Fruit fly (Drosophila melanogaster) whole organism, embryonic: ENCODE data around the gene Vha55.

Source experiments
- Bgb ChIP-seq: fragments of 200-800 bp; sonication (Bioruptor generic); IDR thresholded peaks from 2 replicates; pipeline ENCODE4 v1.3.6; 2022; ENCODE audit warnings: missing biosample characterization, missing genetic modification characterization; ENCODE audit not compliant: partially characterized antibody
- Blimp-1 ChIP-seq: fragments of 200-800 bp; sonication (Bioruptor generic); optimal IDR thresholded peaks from 3 replicates; lab custom pipeline; 2018; ENCODE audit warnings: missing biosample characterization, missing genetic modification characterization, mild to moderate bottlenecking, moderate library complexity, missing genetic modification reagents
- CG10543 ChIP-seq: fragments of 200-800 bp; sonication (Bioruptor generic); optimal IDR thresholded peaks from 3 replicates; lab custom pipeline; 2017; ENCODE audit warnings: missing biosample characterization, mild to moderate bottlenecking, missing genetic modification characterization, moderate library complexity
- CG11085 ChIP-seq: fragments of 200-800 bp; sonication (Bioruptor generic); IDR thresholded peaks from 2 replicates; pipeline ENCODE4 v1.3.6; 2022; ENCODE audit warnings: missing biosample characterization, missing genetic modification characterization
- CG11695 ChIP-seq: fragments of 200-800 bp; sonication (Bioruptor generic); IDR thresholded peaks from 3 replicates; pipeline ENCODE4 v1.3.6; 2022; ENCODE audit warnings: missing biosample characterization, missing genetic modification characterization
- CG12155 ChIP-seq: fragments of 200-800 bp; sonication (Bioruptor generic); optimal IDR thresholded peaks from 3 replicates; lab custom pipeline; 2016; ENCODE audit warnings: missing biosample characterization, missing genetic modification characterization
- CG13296 ChIP-seq: fragments of 200-800 bp; sonication (Bioruptor generic); optimal IDR thresholded peaks from 3 replicates; lab custom pipeline; 2018; ENCODE audit warnings: missing biosample characterization, mild to moderate bottlenecking, missing genetic modification characterization
- CG13424 ChIP-seq: fragments of 200-800 bp; sonication (Bioruptor generic); optimal IDR thresholded peaks from 2 replicates; lab custom pipeline; 2019; ENCODE audit warnings: missing biosample characterization, mild to moderate bottlenecking, missing genetic modification characterization, moderate library complexity
- CG15601 ChIP-seq: fragments of 200-800 bp; sonication (Bioruptor generic); optimal IDR thresholded peaks from 3 replicates; lab custom pipeline; 2019; ENCODE audit warnings: missing biosample characterization, mild to moderate bottlenecking, missing genetic modification characterization, moderate library complexity
- CG2678 ChIP-seq: fragments of 200-800 bp; sonication (Bioruptor generic); optimal IDR thresholded peaks from 3 replicates; lab custom pipeline; 2019; ENCODE audit warnings: missing biosample characterization, mild to moderate bottlenecking, missing genetic modification characterization, moderate library complexity
- CG3838 ChIP-seq: fragments of 200-800 bp; sonication (Bioruptor generic); optimal IDR thresholded peaks from 3 replicates; lab custom pipeline; 2016; ENCODE audit warnings: missing biosample characterization, missing genetic modification characterization
- CG3995 ChIP-seq: fragments of 200-800 bp; sonication (Bioruptor generic); optimal IDR thresholded peaks from 3 replicates; lab custom pipeline; 2016; ENCODE audit warnings: missing biosample characterization, missing genetic modification characterization
- CG4820 ChIP-seq: fragments of 200-800 bp; sonication (Bioruptor generic); optimal IDR thresholded peaks from 3 replicates; lab custom pipeline; 2016; ENCODE audit warnings: missing biosample characterization, missing genetic modification characterization
- CG7928 ChIP-seq: fragments of 200-800 bp; sonication (Bioruptor generic); optimal IDR thresholded peaks from 2 replicates; lab custom pipeline; 2017; ENCODE audit warnings: missing biosample characterization, mild to moderate bottlenecking, missing genetic modification characterization
- CG9817 ChIP-seq: fragments of 200-800 bp; sonication (Bioruptor generic); optimal IDR thresholded peaks from 2 replicates; lab custom pipeline; 2018; ENCODE audit warnings: missing biosample characterization, mild to moderate bottlenecking, missing genetic modification characterization, moderate library complexity
- Chrac-16 ChIP-seq: fragments of 200-800 bp; sonication (Bioruptor generic); optimal IDR thresholded peaks from 3 replicates; lab custom pipeline; 2016; ENCODE audit warnings: missing biosample characterization, missing genetic modification characterization
- Dbx ChIP-seq: fragments of 200-800 bp; sonication (Bioruptor generic); IDR thresholded peaks from 3 replicates; pipeline ENCODE4 v1.3.6; 2022; ENCODE audit warnings: missing biosample characterization, missing genetic modification characterization
- Ets65A ChIP-seq: fragments of 200-800 bp; sonication (Bioruptor generic); peaks from one replicate; lab custom pipeline; 2016; ENCODE audit warnings: missing biosample characterization, missing genetic modification characterization
- HLH3B ChIP-seq: fragments of 200-800 bp; sonication (Bioruptor generic); IDR thresholded peaks from 2 replicates; pipeline ENCODE4 v1.3.6; 2022; ENCODE audit warnings: missing biosample characterization, missing genetic modification characterization
- HLHmδ ChIP-seq: fragments of 200-800 bp; sonication (Bioruptor generic); optimal IDR thresholded peaks from 2 replicates; lab custom pipeline; 2018; ENCODE audit warnings: missing biosample characterization, mild to moderate bottlenecking, missing genetic modification characterization, moderate library complexity
- Lim3 ChIP-seq: fragments of 200-800 bp; sonication (Bioruptor generic); IDR thresholded peaks from 2 replicates; pipeline ENCODE4 v1.3.6; 2022; ENCODE audit warnings: missing biosample characterization, missing genetic modification characterization
- Med ChIP-seq: fragments of 200-800 bp; sonication (Bioruptor generic); peaks from one replicate; lab custom pipeline; 2016; ENCODE audit warnings: missing biosample characterization, missing genetic modification characterization, mild to moderate bottlenecking, inconsistent platforms, moderate library complexity
- Meics ChIP-seq: fragments of 200-800 bp; sonication (Bioruptor generic); optimal IDR thresholded peaks from 2 replicates; lab custom pipeline; 2017; ENCODE audit warnings: missing biosample characterization, mild to moderate bottlenecking, missing genetic modification characterization
- Myb ChIP-seq: fragments of 200-800 bp; sonication (Bioruptor generic); optimal IDR thresholded peaks from 2 replicates; lab custom pipeline; 2016; ENCODE audit warnings: missing biosample characterization, missing genetic modification characterization
- Ssrp ChIP-seq: fragments of 200-800 bp; sonication (Bioruptor generic); optimal IDR thresholded peaks from 2 replicates; lab custom pipeline; 2018; ENCODE audit warnings: missing biosample characterization, mild to moderate bottlenecking, missing genetic modification characterization, moderate library complexity
- Vsx1 ChIP-seq: fragments of 200-800 bp; sonication (Bioruptor generic); optimal IDR thresholded peaks from 2 replicates; lab custom pipeline; 2017; ENCODE audit warnings: missing biosample characterization, mild to moderate bottlenecking, missing genetic modification characterization, missing genetic modification reagents
- ase ChIP-seq: fragments of 200-800 bp; sonication (Bioruptor generic); IDR thresholded peaks from 3 replicates; pipeline ENCODE4 v1.3.6; 2022; ENCODE audit warnings: missing biosample characterization, missing genetic modification characterization
- chinmo ChIP-seq: fragments of 200-800 bp; sonication (Bioruptor generic); IDR thresholded peaks from 4 replicates; pipeline ENCODE4 v1.3.6; 2022; ENCODE audit warnings: missing biosample characterization, missing genetic modification characterization; ENCODE audit not compliant: partially characterized antibody
- chn ChIP-seq: fragments of 200-800 bp; sonication (Bioruptor generic); optimal IDR thresholded peaks from 2 replicates; lab custom pipeline; 2016; ENCODE audit warnings: missing biosample characterization, missing genetic modification characterization
- ci ChIP-seq: fragments of 200-800 bp; sonication (Bioruptor generic); IDR thresholded peaks from 3 replicates; pipeline ENCODE4 v1.3.6; 2022; ENCODE audit warnings: missing biosample characterization, missing genetic modification characterization
- crc ChIP-seq: fragments of 200-800 bp; sonication (Bioruptor generic); optimal IDR thresholded peaks from 2 replicates; lab custom pipeline; 2016; ENCODE audit warnings: missing biosample characterization, missing genetic modification characterization
- croc ChIP-seq: fragments of 200-800 bp; sonication (Bioruptor generic); conservative IDR thresholded peaks from 3 replicates; pipeline ENCODE4 v1.3.6; 2022; ENCODE audit warnings: missing biosample characterization, missing genetic modification characterization
- dmrt11E ChIP-seq: fragments of 200-800 bp; sonication (Bioruptor generic); optimal IDR thresholded peaks from 3 replicates; lab custom pipeline; 2018; ENCODE audit warnings: missing biosample characterization, mild to moderate bottlenecking, missing genetic modification characterization, moderate library complexity
- dpn ChIP-seq, 2 experiments: fragments of 200-800 bp; sonication (Bioruptor generic); optimal IDR thresholded peaks; 3 replicates each; lab custom pipeline; 2016; ENCODE audit warnings: missing biosample characterization in 2 of 2, missing genetic modification characterization in 2 of 2
- dysf ChIP-seq: fragments of 200-800 bp; sonication (Bioruptor generic); IDR thresholded peaks from 3 replicates; pipeline ENCODE4 v1.3.6; 2022; ENCODE audit warnings: missing biosample characterization, missing genetic modification characterization
- emc ChIP-seq: fragments of 200-800 bp; sonication (Bioruptor generic); optimal IDR thresholded peaks from 2 replicates; lab custom pipeline; 2016; ENCODE audit warnings: missing biosample characterization, missing genetic modification characterization
- gem ChIP-seq: fragments of 200-800 bp; sonication (Bioruptor generic); optimal IDR thresholded peaks from 2 replicates; lab custom pipeline; 2019; ENCODE audit warnings: missing biosample characterization, mild to moderate bottlenecking, missing genetic modification characterization, moderate library complexity
- gsb ChIP-seq: fragments of 200-800 bp; sonication (Bioruptor generic); IDR thresholded peaks from 2 replicates; pipeline ENCODE4 v1.3.6; 2022; ENCODE audit warnings: missing biosample characterization, missing genetic modification characterization
- kay ChIP-seq: fragments of 200-800 bp; sonication (Bioruptor generic); optimal IDR thresholded peaks from 2 replicates; lab custom pipeline; 2016; ENCODE audit warnings: missing biosample characterization, missing genetic modification characterization
- lola ChIP-seq, 3 experiments: fragments of >200 bp in 2 of 3; fragments of 200-800 bp in 1 of 3; sonication (Bioruptor generic) in 1 of 3; optimal IDR thresholded peaks; 2 replicates each; lab custom pipeline; 2017 to 2019; ENCODE audit warnings: missing biosample characterization in 3 of 3, missing genetic modification characterization in 3 of 3, mild to moderate bottlenecking in 1 of 3, moderate library complexity in 1 of 3
- lov ChIP-seq, 2 experiments: fragments of 200-800 bp in 1 of 2; fragments of >200 bp in 1 of 2; sonication (Bioruptor generic) in 1 of 2; IDR thresholded peaks in 1 of 2; optimal IDR thresholded peaks in 1 of 2; 2 replicates in 1 of 2; 3 replicates in 1 of 2; pipeline versions ENCODE4 v1.3.6 to Lab custom; 2017 to 2022; ENCODE audit warnings: missing biosample characterization in 1 of 2, missing genetic modification characterization in 1 of 2
- luna ChIP-seq: fragments of 200-800 bp; sonication (Bioruptor generic); optimal IDR thresholded peaks from 2 replicates; lab custom pipeline; 2016; ENCODE audit warnings: missing biosample characterization, missing genetic modification characterization
- nmo ChIP-seq: fragments of 200-800 bp; sonication (Bioruptor generic); optimal IDR thresholded peaks from 2 replicates; lab custom pipeline; 2018; ENCODE audit warnings: missing biosample characterization, mild to moderate bottlenecking, missing genetic modification characterization, moderate library complexity
- pum ChIP-seq: fragments of 200-800 bp; sonication (Bioruptor generic); optimal IDR thresholded peaks from 2 replicates; lab custom pipeline; 2016; ENCODE audit warnings: missing biosample characterization, missing genetic modification characterization
- rib ChIP-seq: fragments of 200-800 bp; sonication (Bioruptor generic); IDR thresholded peaks from 2 replicates; pipeline ENCODE4 v1.3.6; 2022; ENCODE audit warnings: missing biosample characterization, missing genetic modification characterization
- sens ChIP-seq: fragments of 200-800 bp; sonication (Bioruptor generic); peaks from one replicate; lab custom pipeline; 2016; ENCODE audit warnings: missing biosample characterization, missing genetic modification characterization
- ssp ChIP-seq: fragments of 200-800 bp; sonication (Bioruptor generic); IDR thresholded peaks from 2 replicates; pipeline ENCODE4 v1.3.6; 2022; ENCODE audit warnings: missing biosample characterization, missing genetic modification characterization
- tin ChIP-seq: fragments of 200-800 bp; sonication (Bioruptor generic); optimal IDR thresholded peaks from 3 replicates; lab custom pipeline; 2016; ENCODE audit warnings: missing biosample characterization, missing genetic modification characterization
- tx ChIP-seq: fragments of 200-800 bp; sonication (Bioruptor generic); optimal IDR thresholded peaks from 2 replicates; lab custom pipeline; 2016; ENCODE audit warnings: missing biosample characterization, missing genetic modification characterization
- unpg ChIP-seq: fragments of 200-800 bp; sonication (Bioruptor generic); optimal IDR thresholded peaks from 3 replicates; lab custom pipeline; 2018; ENCODE audit warnings: missing biosample characterization, mild to moderate bottlenecking, missing genetic modification characterization, moderate library complexity

Gene Vha55

DNA sequence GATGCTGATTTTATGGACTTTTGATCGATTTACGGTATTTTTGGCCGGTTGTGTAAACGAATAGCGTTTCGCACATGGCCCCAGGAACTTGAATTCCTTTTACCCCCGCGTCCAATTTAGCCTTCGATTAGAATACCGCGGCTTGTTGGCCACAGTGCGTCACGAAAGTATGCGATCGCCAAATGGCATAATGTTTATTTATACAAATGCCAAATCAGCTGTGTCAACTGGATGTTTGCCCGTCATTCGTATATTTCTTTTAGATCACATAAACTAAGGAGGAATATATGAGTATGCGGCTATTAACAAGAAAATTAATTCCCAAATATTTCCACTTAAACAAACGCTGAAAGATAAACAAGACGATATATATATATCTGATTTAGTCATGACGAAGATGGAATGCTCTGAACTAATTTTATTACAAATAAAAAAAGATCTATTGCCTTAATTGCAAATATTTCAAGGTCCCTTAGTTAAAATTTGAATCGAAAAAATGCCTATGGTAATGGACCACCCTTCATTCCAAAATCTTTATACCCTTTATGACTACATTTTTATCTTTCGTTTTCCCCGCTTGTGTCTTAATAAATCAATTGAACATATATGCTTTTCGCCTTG is 29.4 kb upstream of the Vha55 start (continued):
- TF ChIP-seq gem (tag; lab: Kevin White, UChicago), result no peak
- TF ChIP-seq crc, result no peak
- TF ChIP-seq dpn (GFP tag; optimal IDR thresholded peaks at IDR 0.05; lab: Kevin White, UChicago), result no peak
- peak; percentile 24 for TF ChIP-seq CG9817 (tag; lab: Kevin White, UChicago)
- TF ChIP-seq Meics (GFP tag; lab: Kevin White, UChicago), result peak; percentile 30
- no peak for TF ChIP-seq chn (GFP tag; lab: Kevin White, UChicago)
- no peak for TF ChIP-seq CG13296 (GFP tag; lab: Kevin White, UChicago)
- TF ChIP-seq CG4820 (GFP tag; lab: Kevin White, UChicago), result no peak
- 0 out of 3 replicates have a peak, but pooled peaks have one; percentile 24 for TF ChIP-seq Dbx (GFP tag; lab: Robert Waterston, UW)
- TF ChIP-seq lola (GFP tag; optimal IDR thresholded peaks at IDR 0.05; lab: Kevin White, UChicago), result no peak
- TF ChIP-seq dysf (GFP tag; lab: Robert Waterston, UW), result peak; percentile 27; the same call in 1 of the 3 replicates
- no peak for TF ChIP-seq nmo (GFP tag; lab: Kevin White, UChicago)
- no peak for TF ChIP-seq tx
- no peak for TF ChIP-seq ci (GFP tag; lab: Robert Waterston, UW)
- no peak for TF ChIP-seq HLHmδ (GFP tag; lab: Kevin White, UChicago)
- TF ChIP-seq rib (GFP tag; lab: Robert Waterston, UW), result no peak
- TF ChIP-seq unpg, result no peak
- no peak for TF ChIP-seq Blimp-1 (GFP tag; lab: Kevin White, UChicago)
- TF ChIP-seq Ets65A, result no peak
- TF ChIP-seq CG15601 (tag; lab: Kevin White, UChicago), result no peak
- no peak for TF ChIP-seq CG3995 (GFP tag; lab: Kevin White, UChicago)
- no peak for TF ChIP-seq Vsx1 (GFP tag; lab: Kevin White, UChicago)
- TF ChIP-seq Med (GFP tag; lab: Kevin White, UChicago), result peak; percentile 71
- peak; percentile 39 for TF ChIP-seq CG2678
- no peak for TF ChIP-seq Chrac-16
- TF ChIP-seq CG11085 (GFP tag; lab: Robert Waterston, UW), result no peak
- no peak for TF ChIP-seq CG3838
- no peak for TF ChIP-seq CG12155
- TF ChIP-seq Lim3 (GFP tag; lab: Robert Waterston, UW), result no peak
- TF ChIP-seq ase (GFP tag; lab: Robert Waterston, UW), result no peak
- TF ChIP-seq chinmo, result no peak
- no peak for TF ChIP-seq croc (GFP tag; lab: Robert Waterston, UW)
- TF ChIP-seq CG10543, result peak; percentile 14
- TF ChIP-seq ssp (GFP tag; lab: Robert Waterston, UW), result no peak
- TF ChIP-seq CG11695 (GFP tag; lab: Robert Waterston, UW), result no peak
- TF ChIP-seq gsb (GFP tag; lab: Robert Waterston, UW), result no peak
- no peak for TF ChIP-seq Bgb (GFP tag; lab: Robert Waterston, UW)
- TF ChIP-seq Ssrp (tag; lab: Kevin White, UChicago), result no peak
- TF ChIP-seq Myb (GFP tag; lab: Kevin White, UChicago), result no peak
- no peak for TF ChIP-seq emc (GFP tag; lab: Kevin White, UChicago)
- no peak for TF ChIP-seq kay (GFP tag; lab: Kevin White, UChicago)
- no peak for TF ChIP-seq lov (optimal IDR thresholded peaks at IDR 0.05; lab: Kevin White, UChicago)
- TF ChIP-seq lov (GFP tag; IDR thresholded peaks at IDR 0.05; lab: Robert Waterston, UW), result no peak
- peak; percentile 76 for TF ChIP-seq sens (GFP tag; lab: Kevin White, UChicago)
- peak; percentile 8 for TF ChIP-seq CG13424 (tag; lab: Kevin White, UChicago)
- no peak for TF ChIP-seq CG7928 (GFP tag; lab: Kevin White, UChicago)
- no peak for TF ChIP-seq HLH3B (GFP tag; lab: Robert Waterston, UW)
- no peak for TF ChIP-seq tin
- no peak for TF ChIP-seq pum (GFP tag; lab: Kevin White, UChicago)
- no peak for TF ChIP-seq luna (GFP tag; lab: Kevin White, UChicago)
- TF ChIP-seq dmrt11E (tag; lab: Kevin White, UChicago), result no peak
